Fruit fly (Drosophila melanogaster): Measurements from ENCODE around the gene PGRP-LB.

Gene PGRP-LB

DNA sequence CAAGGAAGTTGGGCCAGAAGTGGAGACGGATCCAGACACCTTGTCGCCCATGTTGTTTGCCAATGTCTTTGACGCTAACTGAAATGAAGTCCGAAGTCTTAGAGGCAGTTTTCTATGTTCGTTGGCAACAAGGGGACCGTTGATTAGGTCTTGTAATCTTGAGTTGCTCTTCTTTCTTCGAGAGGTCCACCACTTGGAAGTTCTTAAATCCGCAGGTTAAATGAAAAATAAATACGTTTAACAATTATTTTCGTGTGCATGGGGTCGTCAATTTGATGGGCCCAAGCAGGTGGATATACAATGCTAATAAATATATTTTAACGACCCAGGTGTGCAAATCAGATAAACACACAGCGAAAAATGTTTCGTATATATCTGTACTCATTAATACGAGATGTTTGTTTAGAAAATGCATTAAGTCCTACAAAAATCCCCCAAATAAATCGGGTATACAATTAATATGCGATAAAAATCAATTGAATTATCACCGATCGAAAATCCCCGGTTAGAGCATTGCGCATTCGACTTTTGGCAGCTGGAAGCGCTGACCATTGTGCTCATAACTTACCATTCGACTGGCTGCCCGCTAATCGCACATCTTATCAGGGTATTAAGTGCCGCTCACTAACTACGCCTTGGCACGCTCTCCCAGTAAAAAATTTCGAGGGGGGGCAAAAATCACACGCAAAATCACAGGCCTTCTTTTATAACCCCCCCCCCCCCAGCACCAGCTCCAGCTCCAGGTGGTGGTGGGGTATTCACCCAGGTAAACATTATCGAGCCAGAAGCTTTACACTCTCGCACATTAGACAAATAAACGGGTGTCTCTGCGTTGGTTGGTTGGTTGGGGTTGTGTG lies at the start of gene PGRP-LB (continued):
- TF ChIP-seq ATbp (GFP tag; optimal IDR thresholded peaks at IDR 0.05) = no peak
- TF ChIP-seq bowl (GFP tag; IDR thresholded peaks at IDR 0.05) = no peak
- TF ChIP-seq grn (GFP tag; optimal IDR thresholded peaks at IDR 0.05) = peak; percentile 51
- TF ChIP-seq CG11398 (GFP tag; optimal IDR thresholded peaks at IDR 0.05) = no peak
- no peak for TF ChIP-seq Atf3 (GFP tag; optimal IDR thresholded peaks at IDR 0.05)
- TF ChIP-seq CG8290 (GFP tag; optimal IDR thresholded peaks at IDR 0.05) = no peak
- peak in 1 of 2 experiments; percentile 36 for TF ChIP-seq CG8290 (tag; optimal IDR thresholded peaks at IDR 0.05)
- no peak for TF ChIP-seq chn (GFP tag; optimal IDR thresholded peaks at IDR 0.05)
- TF ChIP-seq sd (tag; optimal IDR thresholded peaks at IDR 0.05) = peak; percentile 54
- TF ChIP-seq CG8924 (tag; optimal IDR thresholded peaks at IDR 0.05) = no peak
- TF ChIP-seq pan (optimal IDR thresholded peaks at IDR 0.05) = no peak
- peak in 1 of 2 experiments; percentile 40 for TF ChIP-seq pan (GFP tag; optimal IDR thresholded peaks at IDR 0.05 in 1 of 2, IDR thresholded peaks at IDR 0.05 in 1 of 2)
- TF ChIP-seq Dek (tag; optimal IDR thresholded peaks at IDR 0.05) = no peak
- TF ChIP-seq Oaz (GFP tag; IDR thresholded peaks at IDR 0.05) = no peak
- TF ChIP-seq CG11695 (GFP tag; IDR thresholded peaks at IDR 0.05) = no peak
- no peak for TF ChIP-seq CG17612 (GFP tag; IDR thresholded peaks at IDR 0.05)
- TF ChIP-seq Hey (tag; optimal IDR thresholded peaks at IDR 0.05) = peak; percentile 30
- TF ChIP-seq da (GFP tag; optimal IDR thresholded peaks at IDR 0.05) = no peak
- TF ChIP-seq Bdp1 (GFP tag; optimal IDR thresholded peaks at IDR 0.05) = no peak
- TF ChIP-seq CG3281 (GFP tag; optimal IDR thresholded peaks at IDR 0.05) = peak; percentile 22
- no peak for TF ChIP-seq CG10321 (GFP tag; IDR thresholded peaks at IDR 0.05)
- TF ChIP-seq PHDP (tag; optimal IDR thresholded peaks at IDR 0.05) = peak; percentile 2
- TF ChIP-seq oc (tag; optimal IDR thresholded peaks at IDR 0.05) = no peak
- peak; percentile 10 for TF ChIP-seq dmrt99B (tag; optimal IDR thresholded peaks at IDR 0.05)
- no peak for TF ChIP-seq CG12155 (GFP tag; optimal IDR thresholded peaks at IDR 0.05)
- TF ChIP-seq corto (GFP tag; optimal IDR thresholded peaks at IDR 0.05) = no peak
- TF ChIP-seq jumu (GFP tag; optimal IDR thresholded peaks at IDR 0.05) = no peak
- TF ChIP-seq CG17361 (GFP tag; IDR thresholded peaks at IDR 0.05) = peak; percentile 36; the same call in 1 of the 3 replicates
- TF ChIP-seq B-H2 (GFP tag; optimal IDR thresholded peaks at IDR 0.05) = no peak
- no peak for TF ChIP-seq p53 (GFP tag; optimal IDR thresholded peaks at IDR 0.05)
- TF ChIP-seq gce (GFP tag; IDR thresholded peaks at IDR 0.05) = no peak
- no peak for TF ChIP-seq H15 (GFP tag; IDR thresholded peaks at IDR 0.05)
- TF ChIP-seq tio (GFP tag; optimal IDR thresholded peaks at IDR 0.05) = peak; percentile 9
- no peak for TF ChIP-seq CG3065 (GFP tag; optimal IDR thresholded peaks at IDR 0.05)
- TF ChIP-seq CG18619 (GFP tag; optimal IDR thresholded peaks at IDR 0.05) = no peak
- peak; percentile 43 for TF ChIP-seq CG3995 (GFP tag; optimal IDR thresholded peaks at IDR 0.05)
- TF ChIP-seq bcd (GFP tag; optimal IDR thresholded peaks at IDR 0.05) = peak; percentile 9
- no peak for TF ChIP-seq Dp (GFP tag; optimal IDR thresholded peaks at IDR 0.05)
- no peak for TF ChIP-seq CG1602 (GFP tag; optimal IDR thresholded peaks at IDR 0.05)
- no peak for TF ChIP-seq BtbVII (GFP tag; optimal IDR thresholded peaks at IDR 0.05)
- no peak for TF ChIP-seq CG14710 (tag; optimal IDR thresholded peaks at IDR 0.05)
- no peak for TF ChIP-seq Doc3 (GFP tag; IDR thresholded peaks at IDR 0.05; ENCODE audit: partially characterized antibody)
- TF ChIP-seq chif (GFP tag; optimal IDR thresholded peaks at IDR 0.05) = no peak
- no peak for TF ChIP-seq wek (GFP tag; optimal IDR thresholded peaks at IDR 0.05)
- TF ChIP-seq crol (GFP tag; IDR thresholded peaks at IDR 0.05) = peak; percentile 95
- TF ChIP-seq HmgZ (tag; optimal IDR thresholded peaks at IDR 0.05) = peak; percentile 47
- TF ChIP-seq CG6272 (GFP tag; IDR thresholded peaks at IDR 0.05) = no peak
- TF ChIP-seq zfh1 (GFP tag; IDR thresholded peaks at IDR 0.05) = no peak
- peak; percentile 30 for TF ChIP-seq CG9609 (GFP tag; optimal IDR thresholded peaks at IDR 0.05)
- peak; percentile 26 for TF ChIP-seq mirr (GFP tag; optimal IDR thresholded peaks at IDR 0.05)
- TF ChIP-seq gro (GFP tag; optimal IDR thresholded peaks at IDR 0.05) = no peak
